Fruit fly (Drosophila melanogaster): ENCODE results near the gene Wdr62.

dm6 chr2L:1902904-1903303 lies 18.5 kb downstream of the Wdr62 start:
- TF ChIP-seq Dll (optimal IDR thresholded peaks at IDR 0.05) (no peak), psq (optimal IDR thresholded peaks at IDR 0.05) (no peak), usp (GFP tag; optimal IDR thresholded peaks at IDR 0.05) (no peak), CG8478 (optimal IDR thresholded peaks at IDR 0.05) (no peak), EcR (GFP tag; optimal IDR thresholded peaks at IDR 0.05) (no peak)
